Fruit fly (Drosophila melanogaster): Measurements from ENCODE around the gene msl-2.
A peak's percentile ranks its signal among the peaks of the same experiment; 100 is the strongest.

Gene msl-2

DNA sequence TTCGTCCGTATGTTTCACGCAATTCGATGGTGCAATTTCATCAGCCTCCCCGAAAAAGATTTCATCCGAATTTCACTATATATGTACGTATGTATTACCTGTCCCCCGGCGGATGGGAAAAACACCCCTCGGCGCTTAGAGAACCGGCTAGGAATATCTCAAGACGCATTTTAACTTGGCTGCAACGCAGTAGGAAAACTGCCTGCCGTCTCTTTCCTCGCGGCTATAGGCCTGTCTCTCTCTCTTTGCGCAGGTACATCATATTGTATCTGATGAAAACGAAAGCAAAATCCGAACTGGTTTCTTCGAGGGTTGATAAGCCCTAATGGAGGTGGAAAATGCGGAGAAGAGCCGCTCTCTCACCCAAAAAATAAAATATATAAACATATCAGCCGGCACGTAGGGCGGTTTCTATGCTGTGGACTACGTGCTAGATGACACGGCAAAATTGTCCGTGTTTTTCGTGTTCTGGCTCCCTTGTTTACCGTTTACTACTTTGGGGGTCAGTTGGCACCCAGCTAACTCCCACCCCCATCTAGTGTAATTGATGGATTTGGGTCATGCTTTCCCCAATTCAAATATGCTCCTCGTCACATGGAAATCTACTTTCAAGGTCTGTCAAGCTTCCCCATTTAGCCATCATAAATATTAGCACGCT is 10.6 kb upstream of the msl-2 start (continued):
- no peak for TF ChIP-seq Chrac-16 (GFP tag; optimal IDR thresholded peaks at IDR 0.05)
- no peak for TF ChIP-seq CG12942 (GFP tag; optimal IDR thresholded peaks at IDR 0.05)
- no peak for TF ChIP-seq en (GFP tag; optimal IDR thresholded peaks at IDR 0.05)
- no peak for TF ChIP-seq Jarid2 (GFP tag; optimal IDR thresholded peaks at IDR 0.05)
- no peak for TF ChIP-seq HLH54F (GFP tag; optimal IDR thresholded peaks at IDR 0.05)
- TF ChIP-seq Drgx (GFP tag; IDR thresholded peaks at IDR 0.05), result no peak
- TF ChIP-seq CG3726 (GFP tag; IDR thresholded peaks at IDR 0.05), result no peak
- no peak for TF ChIP-seq Optix (GFP tag; IDR thresholded peaks at IDR 0.05)
- TF ChIP-seq PHDP (tag; optimal IDR thresholded peaks at IDR 0.05), result no peak
- TF ChIP-seq jing (GFP tag; optimal IDR thresholded peaks at IDR 0.05), result no peak
- TF ChIP-seq mam (GFP tag; optimal IDR thresholded peaks at IDR 0.05), result no peak
- TF ChIP-seq Awh (GFP tag; IDR thresholded peaks at IDR 0.05), result no peak
- TF ChIP-seq tup (GFP tag; optimal IDR thresholded peaks at IDR 0.05), result no peak
- 0 out of 2 replicates have a peak, but pooled peaks have one; percentile 6 for TF ChIP-seq CG13287 (GFP tag; IDR thresholded peaks at IDR 0.05; ENCODE audit: partially characterized antibody)
- no peak for TF ChIP-seq CG4617 (GFP tag; optimal IDR thresholded peaks at IDR 0.05; ENCODE audit: borderline replicate concordance)
- peak; percentile 55; the same call in 1 of the 2 replicates for TF ChIP-seq crol (GFP tag; IDR thresholded peaks at IDR 0.05)
- TF ChIP-seq CG1832 (GFP tag; optimal IDR thresholded peaks at IDR 0.05), result peak; percentile 79
- no peak for TF ChIP-seq CG13424 (tag; optimal IDR thresholded peaks at IDR 0.05)
- TF ChIP-seq Poxn (GFP tag; IDR thresholded peaks at IDR 0.05), result no peak
- no peak for TF ChIP-seq fd102C (GFP tag; optimal IDR thresholded peaks at IDR 0.05)
- TF ChIP-seq CG42726 (GFP tag; IDR thresholded peaks at IDR 0.05; ENCODE audit: partially characterized antibody), result no peak
- TF ChIP-seq nerfin-1 (tag; optimal IDR thresholded peaks at IDR 0.05), result peak; percentile 13
- TF ChIP-seq peb (GFP tag; IDR thresholded peaks at IDR 0.05), result no peak
- no peak for TF ChIP-seq tap (tag; optimal IDR thresholded peaks at IDR 0.05)
- TF ChIP-seq Antp (GFP tag; optimal IDR thresholded peaks at IDR 0.05), result no peak
- TF ChIP-seq Myb (GFP tag; optimal IDR thresholded peaks at IDR 0.05), result no peak
- TF ChIP-seq Fer2 (tag; optimal IDR thresholded peaks at IDR 0.05), result no peak
- no peak for TF ChIP-seq Ets65A (GFP tag)
- TF ChIP-seq chinmo (GFP tag; IDR thresholded peaks at IDR 0.05; ENCODE audit: partially characterized antibody), result peak; percentile 70; the same call in 1 of the 4 replicates
- no peak for TF ChIP-seq Six4 (GFP tag; optimal IDR thresholded peaks at IDR 0.05)
- no peak for TF ChIP-seq Max (GFP tag; optimal IDR thresholded peaks at IDR 0.05)
- TF ChIP-seq CG6791 (GFP tag; IDR thresholded peaks at IDR 0.05; ENCODE audit: partially characterized antibody), result 0 out of 3 replicates have a peak, but pooled peaks have one; percentile 22
- no peak for TF ChIP-seq CG10462 (GFP tag; optimal IDR thresholded peaks at IDR 0.05)
- TF ChIP-seq CG15269 (tag; optimal IDR thresholded peaks at IDR 0.05), result no peak
- TF ChIP-seq tgo (GFP tag; IDR thresholded peaks at IDR 0.05), result no peak
- TF ChIP-seq CG15479 (GFP tag; optimal IDR thresholded peaks at IDR 0.05), result peak; percentile 73
- TF ChIP-seq Elba2 (GFP tag; optimal IDR thresholded peaks at IDR 0.05), result no peak
- TF ChIP-seq CG18619 (GFP tag; optimal IDR thresholded peaks at IDR 0.05), result no peak
- TF ChIP-seq CG7786 (GFP tag; optimal IDR thresholded peaks at IDR 0.05), result no peak
- TF ChIP-seq ac (GFP tag; optimal IDR thresholded peaks at IDR 0.05), result no peak
- TF ChIP-seq CG9609 (GFP tag; optimal IDR thresholded peaks at IDR 0.05), result no peak
- TF ChIP-seq salm (tag; optimal IDR thresholded peaks at IDR 0.05), result no peak
- TF ChIP-seq CG32772 (GFP tag; IDR thresholded peaks at IDR 0.05), result no peak
- TF ChIP-seq CG13624 (GFP tag; optimal IDR thresholded peaks at IDR 0.05), result peak; percentile 83
- TF ChIP-seq CG2202 (tag; optimal IDR thresholded peaks at IDR 0.05), result no peak
- TF ChIP-seq CG4424 (GFP tag; optimal IDR thresholded peaks at IDR 0.05), result no peak
- no peak for TF ChIP-seq CG34376 (GFP tag; optimal IDR thresholded peaks at IDR 0.05)
- TF ChIP-seq CG4282 (GFP tag; optimal IDR thresholded peaks at IDR 0.05), result no peak
- TF ChIP-seq Mrtf (GFP tag; IDR thresholded peaks at IDR 0.05), result no peak
- no peak for TF ChIP-seq Hsf (GFP tag; optimal IDR thresholded peaks at IDR 0.05)
- no peak for TF ChIP-seq Hr39 (optimal IDR thresholded peaks at IDR 0.05)
